Worm (Caenorhabditis elegans): ENCODE results near the gene str-149.

DNA sequence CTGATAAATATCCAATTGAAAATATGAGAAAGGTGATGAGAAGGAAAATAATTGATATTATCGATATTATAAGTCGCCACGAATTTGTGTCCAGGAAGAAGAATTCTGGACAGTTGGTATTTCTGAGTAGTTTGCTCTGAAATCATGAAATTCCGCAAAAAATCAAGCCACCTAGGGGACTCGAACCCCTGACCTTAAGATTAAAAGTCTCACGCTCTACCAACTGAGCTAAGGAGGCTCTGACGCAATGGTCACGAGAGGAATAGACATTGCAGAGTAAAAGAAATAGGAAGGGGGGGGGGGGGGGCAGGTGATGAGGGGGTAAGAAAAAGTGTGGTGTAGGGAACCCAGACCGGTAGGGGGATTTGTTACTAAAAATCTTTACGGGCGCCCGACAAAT is 48.6 kb downstream of the str-149 start:
- no peak for TF ChIP-seq nhr-11 (tag; optimal IDR thresholded peaks at IDR 0.05)
- TF ChIP-seq R02D3.7 (tag; optimal IDR thresholded peaks at IDR 0.05): no peak
- TF ChIP-seq lsy-2 (tag; optimal IDR thresholded peaks at IDR 0.05): no peak
- TF ChIP-seq blmp-1 (tag; optimal IDR thresholded peaks at IDR 0.05; ENCODE audit: insufficient read depth): no peak
- TF ChIP-seq ceh-82 (tag; optimal IDR thresholded peaks at IDR 0.05): no peak
- TF ChIP-seq mdl-1 (tag; optimal IDR thresholded peaks at IDR 0.05): no peak
- TF ChIP-seq nhr-77 (tag; optimal IDR thresholded peaks at IDR 0.05): no peak
- no peak for TF ChIP-seq lin-39 (tag; optimal IDR thresholded peaks at IDR 0.05)
- no peak for TF ChIP-seq dmd-4 (tag; optimal IDR thresholded peaks at IDR 0.05)
- no peak for TF ChIP-seq unc-62 (GFP tag; optimal IDR thresholded peaks at IDR 0.05)
- TF ChIP-seq nhr-6 (tag; optimal IDR thresholded peaks at IDR 0.05): no peak
- no peak for TF ChIP-seq ztf-11 (tag; optimal IDR thresholded peaks at IDR 0.05)
